Fruit fly (Drosophila melanogaster): ENCODE data around the gene CG43799.

The CG43799 gene

dm6 chr2L:7277562-7278255 is 50.2 kb downstream of the CG43799 start:
- TF ChIP-seq CG1621 (tag; optimal IDR thresholded peaks at IDR 0.05) (no peak), fd85E (GFP tag; optimal IDR thresholded peaks at IDR 0.05) (no peak), Eip78C (GFP tag) (peak; percentile 75), CG32006 (GFP tag; optimal IDR thresholded peaks at IDR 0.05) (peak; percentile 62), CG11762 (GFP tag; optimal IDR thresholded peaks at IDR 0.05; ENCODE audit: insufficient read depth) (peak; percentile 5), fkh (GFP tag; optimal IDR thresholded peaks at IDR 0.05) (peak; percentile 17), CG4318 (GFP tag; optimal IDR thresholded peaks at IDR 0.05) (peak; percentile 45), CG8119 (GFP tag; IDR thresholded peaks at IDR 0.05) (peak; percentile 25; the same call in 1 of the 3 replicates), CG6276 (GFP tag; optimal IDR thresholded peaks at IDR 0.05) (peak; percentile 13), salr (GFP tag; optimal IDR thresholded peaks at IDR 0.05) (no peak), Hr4 (GFP tag; optimal IDR thresholded peaks at IDR 0.05) (peak; percentile 45)
